Worm (Caenorhabditis elegans): Measurements from ENCODE around the gene ZK180.7.

The ZK180.7 gene

ce11 chrIV:4482531-4482930 lies 7.8 kb upstream of the ZK180.7 start, which contains the start of gene M01H9.4:
Gene M01H9.4 (minus strand): TSS chrIV:4482909.
- TF ChIP-seq W03F9.2 (tag; optimal IDR thresholded peaks at IDR 0.05) (no peak), dao-5 (tag; optimal IDR thresholded peaks at IDR 0.05) (no peak), him-1 (tag; optimal IDR thresholded peaks at IDR 0.05) (no peak)

- TF ChIP-seq dao-5 (tag; optimal IDR thresholded peaks at IDR 0.05) (no peak), him-1 (tag; optimal IDR thresholded peaks at IDR 0.05) (no peak), W03F9.2 (tag; optimal IDR thresholded peaks at IDR 0.05) (no peak)
These were observed 5.8 kb upstream of the ZK180.7 start for ce11 chrIV:4484555-4484954.

ce11 chrIV:4486738-4487137 lies 3.6 kb upstream of the ZK180.7 start, which contains the start of gene trx-3:
Gene trx-3 (plus strand): TSS chrIV:4487028.
- TF ChIP-seq W03F9.2 (tag; optimal IDR thresholded peaks at IDR 0.05): no peak
- no peak for TF ChIP-seq dao-5 (tag; optimal IDR thresholded peaks at IDR 0.05)
- no peak for TF ChIP-seq him-1 (tag; optimal IDR thresholded peaks at IDR 0.05)

- TF ChIP-seq W03F9.2 (tag; optimal IDR thresholded peaks at IDR 0.05) (no peak), him-1 (tag; optimal IDR thresholded peaks at IDR 0.05) (no peak), dao-5 (tag; optimal IDR thresholded peaks at IDR 0.05) (no peak)
These were observed 14.7 kb downstream of the ZK180.7 start for ce11 chrIV:4505078-4505477.

ce11 chrIV:4506637-4507036 lies 16.3 kb downstream of the ZK180.7 start, which contains the start of gene gbb-2:
Gene gbb-2 (minus strand): TSS chrIV:4506748.
- no peak for TF ChIP-seq him-1 (tag; optimal IDR thresholded peaks at IDR 0.05)
- TF ChIP-seq dao-5 (tag; optimal IDR thresholded peaks at IDR 0.05): no peak
- TF ChIP-seq W03F9.2 (tag; optimal IDR thresholded peaks at IDR 0.05): no peak

ce11 chrIV:4511259-4511890 lies 21.0 kb downstream of the ZK180.7 start, which contains the start of the genes rfth-1 and ZK180.8:
Gene rfth-1 (minus strand): TSS chrIV:4511309.
Gene ZK180.8 (minus strand): TSS chrIV:4511724.
- no peak for TF ChIP-seq W03F9.2 (tag; optimal IDR thresholded peaks at IDR 0.05)
- TF ChIP-seq him-1 (tag; optimal IDR thresholded peaks at IDR 0.05): no peak
- TF ChIP-seq dao-5 (tag; optimal IDR thresholded peaks at IDR 0.05): no peak

- TF ChIP-seq dao-5 (tag; optimal IDR thresholded peaks at IDR 0.05) (no peak), him-1 (tag; optimal IDR thresholded peaks at IDR 0.05) (peak; percentile 71), W03F9.2 (tag; optimal IDR thresholded peaks at IDR 0.05) (peak; percentile 68)
These were observed 23.0 kb downstream of the ZK180.7 start, which contains the start of gene sar-1 for ce11 chrIV:4513269-4513819. Gene sar-1 (minus strand): TSS chrIV:4513319.

- TF ChIP-seq dao-5 (tag; optimal IDR thresholded peaks at IDR 0.05) (no peak), him-1 (tag; optimal IDR thresholded peaks at IDR 0.05) (no peak), W03F9.2 (tag; optimal IDR thresholded peaks at IDR 0.05) (no peak)
These were observed 26.1 kb downstream of the ZK180.7 start for ce11 chrIV:4516478-4516877.

- TF ChIP-seq dao-5 (tag; optimal IDR thresholded peaks at IDR 0.05): no peak
These were observed 26.7 kb downstream of the ZK180.7 start, which contains the start of gene ZK180.5 for ce11 chrIV:4517066-4517465. Gene ZK180.5 (minus strand): TSS chrIV:4517166.

- TF ChIP-seq dao-5 (tag; optimal IDR thresholded peaks at IDR 0.05): no peak
- TF ChIP-seq W03F9.2 (tag; optimal IDR thresholded peaks at IDR 0.05): no peak
- no peak for TF ChIP-seq him-1 (tag; optimal IDR thresholded peaks at IDR 0.05)
These were observed 27.8 kb downstream of the ZK180.7 start for ce11 chrIV:4518111-4518510.

ce11 chrIV:4519714-4520113 lies 29.4 kb downstream of the ZK180.7 start:
- no peak for TF ChIP-seq dao-5 (tag; optimal IDR thresholded peaks at IDR 0.05)
- no peak for TF ChIP-seq W03F9.2 (tag; optimal IDR thresholded peaks at IDR 0.05)
- no peak for TF ChIP-seq him-1 (tag; optimal IDR thresholded peaks at IDR 0.05)

ce11 chrIV:4523461-4523860 lies 33.1 kb downstream of the ZK180.7 start:
- no peak for TF ChIP-seq W03F9.2 (tag; optimal IDR thresholded peaks at IDR 0.05)
- TF ChIP-seq dao-5 (tag; optimal IDR thresholded peaks at IDR 0.05): no peak
- no peak for TF ChIP-seq him-1 (tag; optimal IDR thresholded peaks at IDR 0.05)

- TF ChIP-seq dao-5 (tag; optimal IDR thresholded peaks at IDR 0.05) (no peak), him-1 (tag; optimal IDR thresholded peaks at IDR 0.05) (no peak), W03F9.2 (tag; optimal IDR thresholded peaks at IDR 0.05) (no peak)
These were observed 34.6 kb downstream of the ZK180.7 start, which contains the start of gene ZK180.6 for ce11 chrIV:4524943-4525342. Gene ZK180.6 (minus strand): TSS chrIV:4525043.

ce11 chrIV:4526028-4526427 lies 35.7 kb downstream of the ZK180.7 start:
- TF ChIP-seq dao-5 (tag; optimal IDR thresholded peaks at IDR 0.05) (no peak), him-1 (tag; optimal IDR thresholded peaks at IDR 0.05) (no peak), W03F9.2 (tag; optimal IDR thresholded peaks at IDR 0.05) (no peak)
